Fruit fly (Drosophila melanogaster) whole organism, embryonic: ENCODE data around the gene RSG7.

Experiments
- Aef1 ChIP-seq: fragments of 200-800 bp; sonication (Bioruptor generic); IDR thresholded peaks from 3 replicates; pipeline ENCODE4 v1.3.6; 2022; ENCODE audit warnings: missing biosample characterization, missing genetic modification characterization
- Bdp1 ChIP-seq: fragments of 200-800 bp; sonication (Bioruptor generic); optimal IDR thresholded peaks from 3 replicates; lab custom pipeline; 2016; ENCODE audit warnings: missing biosample characterization, missing genetic modification characterization
- CG10366 ChIP-seq: fragments of 200-800 bp; sonication (Bioruptor generic); IDR thresholded peaks from 2 replicates; pipeline ENCODE4 v1.3.6; 2022; ENCODE audit warnings: missing biosample characterization, missing genetic modification characterization
- CG10431 ChIP-seq: fragments of 200-800 bp; sonication (Bioruptor generic); optimal IDR thresholded peaks from 3 replicates; lab custom pipeline; 2018; ENCODE audit warnings: missing biosample characterization, mild to moderate bottlenecking, missing genetic modification characterization
- CG11695 ChIP-seq: fragments of 200-800 bp; sonication (Bioruptor generic); IDR thresholded peaks from 3 replicates; pipeline ENCODE4 v1.3.6; 2022; ENCODE audit warnings: missing biosample characterization, missing genetic modification characterization
- CG1233 ChIP-seq: fragments of 200-800 bp; sonication (Bioruptor generic); optimal IDR thresholded peaks from 4 replicates; lab custom pipeline; 2018; ENCODE audit warnings: missing biosample characterization, mild to moderate bottlenecking, missing genetic modification characterization
- CG13296 ChIP-seq: fragments of 200-800 bp; sonication (Bioruptor generic); optimal IDR thresholded peaks from 3 replicates; lab custom pipeline; 2018; ENCODE audit warnings: missing biosample characterization, mild to moderate bottlenecking, missing genetic modification characterization
- CG15479 ChIP-seq: fragments of 200-800 bp; sonication (Bioruptor generic); optimal IDR thresholded peaks from 3 replicates; lab custom pipeline; 2019; ENCODE audit warnings: missing biosample characterization, mild to moderate bottlenecking, missing genetic modification characterization, moderate library complexity
- CG17385 ChIP-seq: fragments of 200-800 bp; sonication (Bioruptor generic); optimal IDR thresholded peaks from 3 replicates; lab custom pipeline; 2018; ENCODE audit warnings: missing biosample characterization, mild to moderate bottlenecking, missing genetic modification characterization
- CG18262 ChIP-seq: fragments of 200-800 bp; optimal IDR thresholded peaks from 3 replicates; lab custom pipeline; 2019; ENCODE audit warnings: missing biosample characterization, mild to moderate bottlenecking, missing genetic modification characterization, moderate library complexity
- CG1832 ChIP-seq: fragments of 200-800 bp; sonication (Bioruptor generic); optimal IDR thresholded peaks from 2 replicates; lab custom pipeline; 2017; ENCODE audit warnings: missing biosample characterization, mild to moderate bottlenecking, missing genetic modification characterization, inconsistent platforms
- CG18764 ChIP-seq: fragments of 200-800 bp; sonication (Bioruptor generic); optimal IDR thresholded peaks from 3 replicates; lab custom pipeline; 2016; ENCODE audit warnings: missing biosample characterization, missing genetic modification characterization
- CG2116 ChIP-seq: fragments of 200-800 bp; sonication (Bioruptor generic); optimal IDR thresholded peaks from 3 replicates; lab custom pipeline; 2018; ENCODE audit warnings: missing biosample characterization, mild to moderate bottlenecking, missing genetic modification characterization
- CG2120 ChIP-seq: fragments of 200-800 bp; sonication (Bioruptor generic); optimal IDR thresholded peaks from 3 replicates; lab custom pipeline; 2016; ENCODE audit warnings: missing biosample characterization, missing genetic modification characterization
- CG3407 ChIP-seq: fragments of 200-800 bp; sonication (Bioruptor generic); optimal IDR thresholded peaks from 2 replicates; lab custom pipeline; 2018; ENCODE audit warnings: missing biosample characterization, mild to moderate bottlenecking, missing genetic modification characterization
- CG4282 ChIP-seq: fragments of 200-800 bp; sonication (Bioruptor generic); optimal IDR thresholded peaks from 2 replicates; lab custom pipeline; 2016; ENCODE audit warnings: missing biosample characterization, missing genetic modification characterization
- CG4617 ChIP-seq: fragments of 200-800 bp; sonication (Bioruptor generic); optimal IDR thresholded peaks from 3 replicates; lab custom pipeline; 2016; ENCODE audit warnings: missing biosample characterization, missing genetic modification characterization, borderline replicate concordance
- CG7372 ChIP-seq: fragments of 200-800 bp; sonication (Bioruptor generic); IDR thresholded peaks from 2 replicates; pipeline ENCODE4 v1.3.6; 2022; ENCODE audit warnings: missing biosample characterization, missing genetic modification characterization
- CG7928 ChIP-seq: fragments of 200-800 bp; sonication (Bioruptor generic); optimal IDR thresholded peaks from 2 replicates; lab custom pipeline; 2017; ENCODE audit warnings: missing biosample characterization, mild to moderate bottlenecking, missing genetic modification characterization
- CG7987 ChIP-seq: fragments of 200-800 bp; sonication (Bioruptor generic); optimal IDR thresholded peaks from 2 replicates; lab custom pipeline; 2018; ENCODE audit warnings: missing biosample characterization, mild to moderate bottlenecking, missing genetic modification characterization, moderate library complexity
- CG8388 ChIP-seq: fragments of 200-800 bp; sonication (Bioruptor generic); optimal IDR thresholded peaks from 2 replicates; lab custom pipeline; 2019; ENCODE audit warnings: missing biosample characterization, mild to moderate bottlenecking, missing genetic modification characterization, moderate library complexity
- CG9215 ChIP-seq: fragments of 200-800 bp; sonication (Bioruptor generic); IDR thresholded peaks from 2 replicates; pipeline ENCODE4 v1.3.6; 2022; ENCODE audit warnings: missing biosample characterization, missing genetic modification characterization
- D19A ChIP-seq: fragments of 200-800 bp; optimal IDR thresholded peaks from 3 replicates; lab custom pipeline; 2019; ENCODE audit warnings: missing biosample characterization, mild to moderate bottlenecking, missing genetic modification characterization, moderate library complexity
- Dbx ChIP-seq: fragments of 200-800 bp; sonication (Bioruptor generic); IDR thresholded peaks from 3 replicates; pipeline ENCODE4 v1.3.6; 2022; ENCODE audit warnings: missing biosample characterization, missing genetic modification characterization
- HLH54F ChIP-seq: fragments of 200-800 bp; sonication (Bioruptor generic); optimal IDR thresholded peaks from 3 replicates; lab custom pipeline; 2016; ENCODE audit warnings: missing biosample characterization, missing genetic modification characterization
- HLHmδ ChIP-seq: fragments of 200-800 bp; sonication (Bioruptor generic); optimal IDR thresholded peaks from 2 replicates; lab custom pipeline; 2018; ENCODE audit warnings: missing biosample characterization, mild to moderate bottlenecking, missing genetic modification characterization, moderate library complexity
- HmgZ ChIP-seq: fragments of 200-800 bp; sonication (Bioruptor generic); optimal IDR thresholded peaks from 2 replicates; lab custom pipeline; 2018; ENCODE audit warnings: missing biosample characterization, mild to moderate bottlenecking, missing genetic modification characterization
- Med ChIP-seq: fragments of 200-800 bp; sonication (Bioruptor generic); peaks from one replicate; lab custom pipeline; 2016; ENCODE audit warnings: missing biosample characterization, missing genetic modification characterization, mild to moderate bottlenecking, inconsistent platforms, moderate library complexity
- Nf-YC ChIP-seq: fragments of 200-800 bp; optimal IDR thresholded peaks from 3 replicates; lab custom pipeline; 2019; ENCODE audit warnings: missing biosample characterization, mild to moderate bottlenecking, missing genetic modification characterization, moderate library complexity
- Six4 ChIP-seq: fragments of 200-800 bp; sonication (Bioruptor generic); optimal IDR thresholded peaks from 2 replicates; lab custom pipeline; 2016; ENCODE audit warnings: missing biosample characterization, missing genetic modification characterization
- Sox100B ChIP-seq: fragments of 200-800 bp; sonication (Bioruptor generic); optimal IDR thresholded peaks from 3 replicates; lab custom pipeline; 2018; ENCODE audit warnings: missing biosample characterization, mild to moderate bottlenecking, missing genetic modification characterization
- corto ChIP-seq: fragments of 200-800 bp; sonication (Bioruptor generic); optimal IDR thresholded peaks from 2 replicates; lab custom pipeline; 2016; ENCODE audit warnings: missing biosample characterization, mild to moderate bottlenecking, missing genetic modification characterization, moderate library complexity
- dmrt99B ChIP-seq: fragments of 200-800 bp; sonication (Bioruptor generic); optimal IDR thresholded peaks from 2 replicates; lab custom pipeline; 2018; ENCODE audit warnings: missing biosample characterization, mild to moderate bottlenecking, missing genetic modification characterization, moderate library complexity
- en ChIP-seq: fragments of 200-800 bp; sonication (Bioruptor generic); optimal IDR thresholded peaks from 2 replicates; lab custom pipeline; 2016; ENCODE audit warnings: missing biosample characterization, missing genetic modification characterization
- esg ChIP-seq: fragments of 200-800 bp; sonication (Bioruptor generic); conservative IDR thresholded peaks from 2 replicates; pipeline ENCODE4 v1.3.6; 2022; ENCODE audit warnings: missing biosample characterization, missing genetic modification characterization
- gsb-n ChIP-seq: fragments of 200-800 bp; sonication (Bioruptor generic); optimal IDR thresholded peaks from 3 replicates; lab custom pipeline; 2018; ENCODE audit warnings: missing biosample characterization, mild to moderate bottlenecking, missing genetic modification characterization
- gt ChIP-seq: fragments of 200-800 bp; sonication (Bioruptor generic); IDR thresholded peaks from 2 replicates; pipeline ENCODE4 v1.3.6; 2022; ENCODE audit warnings: missing biosample characterization, missing genetic modification characterization
- ind ChIP-seq: fragments of 200-800 bp; sonication (Bioruptor generic); optimal IDR thresholded peaks from 3 replicates; lab custom pipeline; 2016; ENCODE audit warnings: missing biosample characterization, missing genetic modification characterization
- lbe ChIP-seq: fragments of 200-800 bp; sonication (Bioruptor generic); optimal IDR thresholded peaks from 2 replicates; lab custom pipeline; 2016; ENCODE audit warnings: missing biosample characterization, mild to moderate bottlenecking, missing genetic modification characterization
- lola ChIP-seq, 3 experiments: fragments of >200 bp in 2 of 3; fragments of 200-800 bp in 1 of 3; sonication (Bioruptor generic) in 1 of 3; optimal IDR thresholded peaks; 2 replicates each; lab custom pipeline; 2017 to 2019; ENCODE audit warnings: missing biosample characterization in 3 of 3, missing genetic modification characterization in 3 of 3, mild to moderate bottlenecking in 1 of 3, moderate library complexity in 1 of 3
- mld ChIP-seq: fragments of 200-800 bp; sonication (Bioruptor generic); IDR thresholded peaks from 3 replicates; pipeline ENCODE4 v1.3.6; 2022; ENCODE audit warnings: missing biosample characterization, missing genetic modification characterization; ENCODE audit not compliant: partially characterized antibody
- oc ChIP-seq: fragments of 200-800 bp; sonication (Bioruptor generic); optimal IDR thresholded peaks from 2 replicates; lab custom pipeline; 2018; ENCODE audit warnings: missing biosample characterization, mild to moderate bottlenecking, missing genetic modification characterization, moderate library complexity
- prd ChIP-seq, 3 experiments: fragments of >200 bp in 2 of 3; fragments of 200-800 bp in 1 of 3; sonication (Bioruptor generic) in 1 of 3; optimal IDR thresholded peaks in 2 of 3; IDR thresholded peaks in 1 of 3; 2 replicates in 2 of 3; 3 replicates in 1 of 3; pipeline versions ENCODE4 v1.3.6 to Lab custom; 2017 to 2022; ENCODE audit warnings: missing biosample characterization in 1 of 3, missing genetic modification characterization in 1 of 3
- ranshi ChIP-seq: fragments of 200-800 bp; sonication (Bioruptor generic); IDR thresholded peaks from 2 replicates; pipeline ENCODE4 v1.3.6; 2022; ENCODE audit warnings: missing biosample characterization, missing genetic modification characterization
- salm ChIP-seq: fragments of 200-800 bp; sonication (Bioruptor generic); optimal IDR thresholded peaks from 2 replicates; lab custom pipeline; 2018; ENCODE audit warnings: missing biosample characterization, mild to moderate bottlenecking, missing genetic modification characterization
- sim ChIP-seq: fragments of 200-800 bp; sonication (Bioruptor generic); IDR thresholded peaks from 2 replicates; pipeline ENCODE4 v1.3.6; 2022; ENCODE audit warnings: missing biosample characterization, missing genetic modification characterization
- slp2 ChIP-seq: fragments of 200-800 bp; sonication (Bioruptor generic); optimal IDR thresholded peaks from 2 replicates; lab custom pipeline; 2016; ENCODE audit warnings: missing biosample characterization, missing genetic modification characterization
- zen2 ChIP-seq: fragments of 200-800 bp; sonication (Bioruptor generic); IDR thresholded peaks from 3 replicates; pipeline ENCODE4 v1.3.6; 2022; ENCODE audit warnings: missing biosample characterization, missing genetic modification characterization; ENCODE audit not compliant: partially characterized antibody

The RSG7 gene

DNA sequence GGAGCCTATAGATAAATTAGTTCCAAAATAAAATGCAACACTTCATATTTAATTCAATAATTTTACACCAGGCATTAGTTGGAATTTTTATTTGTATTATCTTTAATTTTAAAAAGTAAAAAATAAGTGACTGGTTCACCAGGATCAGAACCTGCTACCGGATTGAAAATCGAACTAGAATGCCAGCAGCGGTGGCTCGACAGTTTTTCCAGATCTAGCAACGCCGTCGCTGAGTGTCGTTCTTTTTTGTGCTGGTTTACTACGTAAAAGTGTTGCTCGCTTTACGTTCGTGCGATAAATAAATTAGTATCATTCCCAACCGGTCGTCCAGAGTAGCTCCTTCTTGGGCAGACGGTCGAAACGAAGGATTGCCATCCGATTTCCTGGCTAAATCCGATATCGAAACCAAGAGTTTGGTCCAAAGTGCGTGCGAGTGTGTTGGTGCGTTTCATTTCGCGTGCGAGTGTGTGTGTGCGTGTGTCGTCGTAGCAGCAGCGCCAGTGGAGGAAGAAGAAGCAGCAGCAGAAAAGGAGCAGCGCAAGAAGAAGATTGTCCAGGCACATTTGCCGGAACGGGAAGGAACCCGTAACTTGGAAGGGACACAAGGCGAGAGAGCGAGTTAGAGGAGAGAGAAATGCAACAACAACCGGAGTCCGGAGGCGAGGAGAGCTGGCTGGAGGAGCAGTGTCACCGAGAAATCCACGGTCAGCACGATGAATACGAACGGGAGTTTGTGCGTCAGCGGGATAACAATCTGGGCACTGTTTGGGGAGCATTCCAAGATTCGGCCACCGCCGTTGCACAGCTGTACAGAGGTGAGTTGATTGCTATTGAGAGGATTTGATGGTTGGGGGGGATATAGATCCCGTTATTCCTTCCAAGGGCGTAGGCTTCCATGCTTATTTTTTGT is 52.1 kb downstream of the RSG7 start, which contains the start of gene CG4768 (continued):
- peak; percentile 66 for TF ChIP-seq Med (GFP tag; lab: Kevin White, UChicago)
- no peak for TF ChIP-seq CG1832 (GFP tag; lab: Kevin White, UChicago)
- no peak for TF ChIP-seq prd (optimal IDR thresholded peaks at IDR 0.05; lab: Kevin White, UChicago)
- 0 out of 3 replicates have a peak, but pooled peaks have one; percentile 7 for TF ChIP-seq prd (GFP tag; IDR thresholded peaks at IDR 0.05; lab: Robert Waterston, UW)
- no peak for TF ChIP-seq CG7987
- TF ChIP-seq esg = no peak
- no peak for TF ChIP-seq CG18764 (GFP tag; lab: Kevin White, UChicago)
- TF ChIP-seq CG10431 (GFP tag; lab: Kevin White, UChicago) = peak; percentile 13
- no peak for TF ChIP-seq CG7928 (GFP tag; lab: Kevin White, UChicago)
- no peak for TF ChIP-seq lola (GFP tag; optimal IDR thresholded peaks at IDR 0.05; lab: Kevin White, UChicago)
- no peak for TF ChIP-seq CG3407 (GFP tag; lab: Kevin White, UChicago)
- TF ChIP-seq Six4 (GFP tag; lab: Kevin White, UChicago) = no peak
- TF ChIP-seq sim = no peak
- no peak for TF ChIP-seq CG2120 (GFP tag; lab: Kevin White, UChicago)
- peak; percentile 40 for TF ChIP-seq CG4617 (GFP tag; lab: Kevin White, UChicago)
- no peak for TF ChIP-seq dmrt99B (tag; lab: Kevin White, UChicago)
- no peak for TF ChIP-seq CG7372 (GFP tag; lab: Robert Waterston, UW)
- TF ChIP-seq lbe (GFP tag; lab: Kevin White, UChicago) = no peak
- no peak for TF ChIP-seq CG18262 (tag; lab: Kevin White, UChicago)
- no peak for TF ChIP-seq ranshi
- no peak for TF ChIP-seq CG1233 (GFP tag; lab: Kevin White, UChicago)
- TF ChIP-seq gt (GFP tag; lab: Robert Waterston, UW) = no peak
- no peak for TF ChIP-seq corto (GFP tag; lab: Kevin White, UChicago)
- no peak for TF ChIP-seq CG15479 (GFP tag; lab: Kevin White, UChicago)
- TF ChIP-seq Nf-YC = no peak
- TF ChIP-seq D19A = no peak
- TF ChIP-seq CG4282 (GFP tag; lab: Kevin White, UChicago) = no peak
- TF ChIP-seq CG13296 (GFP tag; lab: Kevin White, UChicago) = no peak
- no peak for TF ChIP-seq en (GFP tag; lab: Kevin White, UChicago)
- no peak for TF ChIP-seq ind (GFP tag; lab: Kevin White, UChicago)
- TF ChIP-seq Aef1 (GFP tag; lab: Robert Waterston, UW) = no peak
- TF ChIP-seq mld (GFP tag; lab: Robert Waterston, UW) = no peak
- no peak for TF ChIP-seq CG8388
- no peak for TF ChIP-seq HLH54F (GFP tag; lab: Kevin White, UChicago)
- TF ChIP-seq HLHmδ (GFP tag; lab: Kevin White, UChicago) = no peak
- no peak for TF ChIP-seq Dbx (GFP tag; lab: Robert Waterston, UW)
- no peak for TF ChIP-seq CG10366 (GFP tag; lab: Robert Waterston, UW)
- TF ChIP-seq CG2116 (GFP tag; lab: Kevin White, UChicago) = no peak
- no peak for TF ChIP-seq Sox100B (GFP tag; lab: Kevin White, UChicago)
- TF ChIP-seq CG9215 = no peak
- no peak for TF ChIP-seq Bdp1 (GFP tag; lab: Kevin White, UChicago)
- TF ChIP-seq gsb-n (tag; lab: Kevin White, UChicago) = no peak
- TF ChIP-seq CG11695 = no peak
- TF ChIP-seq salm (tag; lab: Kevin White, UChicago) = no peak
- peak; percentile 0 for TF ChIP-seq HmgZ (tag; lab: Kevin White, UChicago)
- TF ChIP-seq CG17385 (GFP tag; lab: Kevin White, UChicago) = peak; percentile 90
- TF ChIP-seq zen2 (GFP tag; lab: Robert Waterston, UW) = no peak
- no peak for TF ChIP-seq oc
- no peak for TF ChIP-seq slp2
